Worm (Caenorhabditis elegans) whole organism, young adult: Measurements from ENCODE around the gene F21C10.13.

Source experiments
- B0019.2 ChIP-seq: fragments of 200-800 bp; sonication (Bioruptor generic); conservative IDR thresholded peaks from 2 replicates; pipeline ENCODE4 v1.3.6; 2022; ENCODE audit warnings: missing genetic modification reagents, missing genetic modification characterization, missing compliant biosample characterization
- B0261.1 ChIP-seq: sonication (generic microtip); optimal IDR thresholded peaks from 2 replicates; lab custom pipeline; 2016; ENCODE audit warnings: mild to moderate bottlenecking, missing genetic modification characterization, moderate library complexity, missing compliant biosample characterization
- T07F8.4 ChIP-seq: sonication (generic microtip); optimal IDR thresholded peaks from 2 replicates; lab custom pipeline; 2016; ENCODE audit warnings: mild to moderate bottlenecking, missing genetic modification characterization, moderate library complexity, missing compliant biosample characterization
- Y95B8A.8 ChIP-seq: fragments of 200-800 bp; sonication (Bioruptor generic); IDR thresholded peaks from 2 replicates; pipeline ENCODE4 v1.3.6; 2022; ENCODE audit warnings: missing genetic modification reagents, missing genetic modification characterization, missing compliant biosample characterization
- akir-1 ChIP-seq: fragments of 200-800 bp; sonication (Bioruptor generic); optimal IDR thresholded peaks from 2 replicates; lab custom pipeline; 2018; ENCODE audit warnings: mild to moderate bottlenecking, missing genetic modification characterization, moderate library complexity, missing compliant biosample characterization
- aptf-2 ChIP-seq: fragments of 200-800 bp; sonication (Bioruptor generic); conservative IDR thresholded peaks from 2 replicates; pipeline ENCODE4 v1.3.6; 2022; ENCODE audit warnings: missing genetic modification reagents, missing genetic modification characterization, missing compliant biosample characterization
- atf-7 ChIP-seq: sonication (generic microtip); optimal IDR thresholded peaks from 2 replicates; lab custom pipeline; 2017; ENCODE audit warnings: mild to moderate bottlenecking, missing genetic modification characterization, missing compliant biosample characterization
- bed-1 ChIP-seq: fragments of 200-800 bp; sonication (Bioruptor generic); IDR thresholded peaks from 2 replicates; pipeline ENCODE4 v1.3.6; 2022; ENCODE audit warnings: missing genetic modification reagents, missing genetic modification characterization, missing compliant biosample characterization
- bed-2 ChIP-seq: fragments of 200-800 bp; sonication (Bioruptor generic); IDR thresholded peaks from 2 replicates; pipeline ENCODE4 v1.3.6; 2022; ENCODE audit warnings: missing genetic modification reagents, missing genetic modification characterization, missing compliant biosample characterization
- ccch-3 ChIP-seq: fragments of 200-800 bp; sonication (Bioruptor generic); optimal IDR thresholded peaks from 2 replicates; lab custom pipeline; 2018; ENCODE audit warnings: mild to moderate bottlenecking, missing genetic modification characterization, missing compliant biosample characterization
- cebp-1 ChIP-seq, 2 experiments: fragments of 200-800 bp in 1 of 2; sonication (Bioruptor generic) in 1 of 2; sonication (generic microtip) in 1 of 2; IDR thresholded peaks in 1 of 2; optimal IDR thresholded peaks in 1 of 2; 2 replicates each; pipeline versions ENCODE4 v1.3.6 to Lab custom; 2017 to 2022; ENCODE audit warnings: missing compliant biosample characterization in 2 of 2, missing genetic modification characterization in 2 of 2, mild to moderate bottlenecking in 1 of 2, missing genetic modification reagents in 1 of 2, moderate library complexity in 1 of 2
- ceh-91 ChIP-seq: fragments of 200-800 bp; sonication (Bioruptor generic); IDR thresholded peaks from 2 replicates; pipeline ENCODE4 v1.3.6; 2022; ENCODE audit warnings: missing genetic modification reagents, missing genetic modification characterization, missing compliant biosample characterization
- dpff-1 ChIP-seq: sonication (generic microtip); optimal IDR thresholded peaks from 2 replicates; lab custom pipeline; 2017; ENCODE audit warnings: mild to moderate bottlenecking, missing genetic modification characterization, missing compliant biosample characterization
- egl-18 ChIP-seq: fragments of 200-800 bp; sonication (Bioruptor generic); IDR thresholded peaks from 2 replicates; pipeline ENCODE4 v1.3.6; 2022; ENCODE audit warnings: missing genetic modification reagents, missing genetic modification characterization, missing compliant biosample characterization
- egrh-3 ChIP-seq: fragments of 200-800 bp; sonication (Bioruptor generic); IDR thresholded peaks from 2 replicates; pipeline ENCODE4 v1.3.6; 2022; ENCODE audit warnings: missing genetic modification reagents, missing genetic modification characterization, missing compliant biosample characterization
- fkh-3 ChIP-seq: sonication (generic microtip); optimal IDR thresholded peaks from 2 replicates; lab custom pipeline; 2016; ENCODE audit warnings: mild to moderate bottlenecking, missing genetic modification characterization, missing compliant biosample characterization
- gei-17 ChIP-seq: fragments of 200-800 bp; sonication (Bioruptor generic); optimal IDR thresholded peaks from 2 replicates; lab custom pipeline; 2018; ENCODE audit warnings: mild to moderate bottlenecking, missing genetic modification characterization, missing compliant biosample characterization
- hlh-12 ChIP-seq: sonication (generic microtip); optimal IDR thresholded peaks from 2 replicates; lab custom pipeline; 2016; ENCODE audit warnings: missing genetic modification characterization, missing compliant biosample characterization
- hmg-1.2 ChIP-seq: fragments of 200-800 bp; sonication (Bioruptor generic); IDR thresholded peaks from 2 replicates; pipeline ENCODE4 v1.3.6; 2022; ENCODE audit warnings: missing genetic modification reagents, missing genetic modification characterization, missing compliant biosample characterization
- hmg-20 ChIP-seq: fragments of 200-800 bp; sonication (Bioruptor generic); IDR thresholded peaks from 2 replicates; pipeline ENCODE4 v1.3.6; 2022; ENCODE audit warnings: missing genetic modification reagents, missing genetic modification characterization, missing compliant biosample characterization
- lin-26 ChIP-seq: fragments of 200-800 bp; sonication (Bioruptor generic); IDR thresholded peaks from 2 replicates; pipeline ENCODE4 v1.3.6; 2022; ENCODE audit warnings: missing genetic modification reagents, missing genetic modification characterization, missing compliant biosample characterization
- lin-35 ChIP-seq, 3 experiments: fragments of 150-350 bp in 2 of 3; sonication (generic microtip) in 1 of 3; optimal IDR thresholded peaks; 2 replicates each; lab custom pipeline; 2014 to 2018; ENCODE audit warnings: missing biosample characterization in 3 of 3, missing genetic modification characterization in 3 of 3, missing genetic modification reagents in 3 of 3
- lir-1 ChIP-seq: fragments of 200-800 bp; sonication (Bioruptor generic); conservative IDR thresholded peaks from 2 replicates; pipeline ENCODE4 v1.3.6; 2022; ENCODE audit warnings: missing genetic modification reagents, missing genetic modification characterization, missing compliant biosample characterization
- madf-10 ChIP-seq: sonication (generic microtip); optimal IDR thresholded peaks from 2 replicates; lab custom pipeline; 2016; ENCODE audit warnings: mild to moderate bottlenecking, missing genetic modification characterization, missing compliant biosample characterization
- mcd-1 ChIP-seq: fragments of 200-800 bp; sonication (Bioruptor generic); IDR thresholded peaks from 2 replicates; pipeline ENCODE4 v1.3.6; 2022; ENCODE audit warnings: missing genetic modification reagents, missing genetic modification characterization, missing compliant biosample characterization
- mes-4 ChIP-seq: sonication (generic microtip); optimal IDR thresholded peaks from 2 replicates; lab custom pipeline; 2016; ENCODE audit warnings: missing genotype, missing genetic modification characterization, missing compliant biosample characterization
- mxl-1 ChIP-seq: sonication (generic microtip); optimal IDR thresholded peaks from 2 replicates; lab custom pipeline; 2016; ENCODE audit warnings: missing genetic modification characterization, missing compliant biosample characterization
- nfyb-1 ChIP-seq: fragments of 200-800 bp; sonication (Bioruptor generic); IDR thresholded peaks from 2 replicates; pipeline ENCODE4 v1.3.6; 2022; ENCODE audit warnings: missing genetic modification reagents, missing genetic modification characterization, missing compliant biosample characterization
- nhr-80 ChIP-seq: sonication (generic microtip); optimal IDR thresholded peaks from 2 replicates; lab custom pipeline; 2016; ENCODE audit warnings: missing genetic modification characterization, missing compliant biosample characterization
- repo-1 ChIP-seq: sonication (generic microtip); optimal IDR thresholded peaks from 2 replicates; lab custom pipeline; 2017; ENCODE audit warnings: mild to moderate bottlenecking, missing genetic modification characterization, missing compliant biosample characterization
- zim-3 ChIP-seq: sonication (generic microtip); optimal IDR thresholded peaks from 2 replicates; lab custom pipeline; 2017; ENCODE audit warnings: mild to moderate bottlenecking, missing genetic modification characterization, moderate library complexity, missing compliant biosample characterization
- ztf-22 ChIP-seq: fragments of 200-800 bp; sonication (Bioruptor generic); optimal IDR thresholded peaks from 2 replicates; lab custom pipeline; 2018; ENCODE audit warnings: mild to moderate bottlenecking, missing genetic modification characterization, moderate library complexity, missing compliant biosample characterization

Gene F21C10.13

ce11 chrV:9141297-9141696, 19.2 kb downstream of the F21C10.13 start, which contains the start of gene pitr-3:
TSS of gene pitr-3 (minus strand) at chrV:9141397.
- no peak for TF ChIP-seq lir-1
- TF ChIP-seq dpff-1 (tag; lab: Kevin White, UChicago), result no peak
- TF ChIP-seq gei-17, result no peak
- no peak for TF ChIP-seq T07F8.4 (tag; lab: Kevin White, UChicago)
- no peak for TF ChIP-seq akir-1 (GFP tag; lab: Kevin White, UChicago)
- TF ChIP-seq nhr-80 (tag; lab: Kevin White, UChicago), result no peak
- no peak for TF ChIP-seq lin-26 (GFP tag; lab: Robert Waterston, UW)
- TF ChIP-seq mcd-1, result no peak
- no peak for TF ChIP-seq ceh-91 (GFP tag; lab: Robert Waterston, UW)
- TF ChIP-seq fkh-3 (tag; lab: Kevin White, UChicago), result no peak

- TF ChIP-seq B0261.1 (tag; lab: Kevin White, UChicago) (no peak), nfyb-1 (GFP tag; lab: Robert Waterston, UW) (no peak), repo-1 (no peak), hmg-1.2 (no peak), cebp-1 (GFP tag; IDR thresholded peaks at IDR 0.05; lab: Robert Waterston, UW) (no peak), cebp-1 (tag; optimal IDR thresholded peaks at IDR 0.05; lab: Kevin White, UChicago) (no peak), zim-3 (tag; lab: Kevin White, UChicago) (no peak), T07F8.4 (tag; lab: Kevin White, UChicago) (no peak), madf-10 (no peak), bed-2 (GFP tag; lab: Robert Waterston, UW) (no peak)
Observed at ce11 chrV:9143896-9144295, 21.8 kb downstream of the F21C10.13 start.

ce11 chrV:9146196-9146595, 24.1 kb downstream of the F21C10.13 start:
- TF ChIP-seq nhr-80 (tag; lab: Kevin White, UChicago) (peak; percentile 70), egl-18 (GFP tag; lab: Robert Waterston, UW) (no peak), atf-7 (tag; lab: Kevin White, UChicago) (no peak)

- TF ChIP-seq aptf-2 (GFP tag; lab: Robert Waterston, UW), result no peak
- TF ChIP-seq mes-4 (tag; lab: Kevin White, UChicago), result no peak
- TF ChIP-seq ccch-3, result no peak
- TF ChIP-seq hmg-1.2, result peak; percentile 33; the same call in 1 of the 2 replicates
Observed at ce11 chrV:9146849-9147557, 24.9 kb downstream of the F21C10.13 start, which contains the start of gene spl-2. TSS of gene spl-2 (minus strand) at chrV:9146899.

- TF ChIP-seq B0019.2 (GFP tag; lab: Robert Waterston, UW) (no peak), egrh-3 (GFP tag; lab: Robert Waterston, UW) (no peak), mcd-1 (no peak), hmg-20 (no peak), cebp-1 (GFP tag; IDR thresholded peaks at IDR 0.05; lab: Robert Waterston, UW) (no peak), cebp-1 (tag; optimal IDR thresholded peaks at IDR 0.05; lab: Kevin White, UChicago) (no peak), ztf-22 (GFP tag; lab: Kevin White, UChicago) (no peak), lin-35 (GFP tag; optimal IDR thresholded peaks at IDR 0.05; lab: Kevin White, UChicago) (no peak), mxl-1 (no peak), bed-1 (GFP tag; lab: Robert Waterston, UW) (no peak), hlh-12 (no peak), Y95B8A.8 (GFP tag; lab: Robert Waterston, UW) (no peak)
Observed at ce11 chrV:9148151-9148550, 26.0 kb downstream of the F21C10.13 start.
